Worm (Caenorhabditis elegans) whole organism, L4 larva: Measurements from ENCODE around the gene ceh-74.

Experiments used
- D1046.2 ChIP-seq: fragments of 200-800 bp; sonication (Bioruptor generic); IDR thresholded peaks from 2 replicates; pipeline ENCODE4 v1.3.6; 2022; ENCODE audit warnings: missing genetic modification characterization, missing compliant biosample characterization
- F10B5.3 ChIP-seq: sonication (generic microtip); optimal IDR thresholded peaks from 2 replicates; lab custom pipeline; 2016; ENCODE audit warnings: mild to moderate bottlenecking, missing genetic modification characterization, missing compliant biosample characterization
- F37D6.2 ChIP-seq: sonication (generic microtip); optimal IDR thresholded peaks from 2 replicates; lab custom pipeline; 2016; ENCODE audit warnings: mild to moderate bottlenecking, missing genetic modification characterization, missing compliant biosample characterization
- F44E2.7 ChIP-seq: fragments of 200-800 bp; sonication (Bioruptor generic); IDR thresholded peaks from 2 replicates; pipeline ENCODE4 v2.1.2; 2022; ENCODE audit warnings: missing genetic modification characterization, missing compliant biosample characterization
- R02D3.7 ChIP-seq: fragments of 150-350 bp; sonication (generic microtip); optimal IDR thresholded peaks from 3 replicates; lab custom pipeline; 2014; ENCODE audit warnings: missing biosample characterization, missing genetic modification characterization
- T26A8.4 ChIP-seq: fragments of 200-800 bp; sonication (Bioruptor generic); IDR thresholded peaks from 2 replicates; pipeline ENCODE4 v1.3.6; 2022; ENCODE audit warnings: missing genetic modification characterization, missing compliant biosample characterization
- Y48G9A.11 ChIP-seq: fragments of 200-800 bp; sonication (Bioruptor generic); IDR thresholded peaks from 2 replicates; pipeline ENCODE4 v1.3.6; 2022; ENCODE audit warnings: missing genetic modification reagents, missing genetic modification characterization, missing compliant biosample characterization
- ZK337.2 ChIP-seq: fragments of 200-800 bp; sonication (Bioruptor generic); IDR thresholded peaks from 2 replicates; pipeline ENCODE4 v1.3.6; 2022; ENCODE audit warnings: missing genetic modification reagents, missing genetic modification characterization, missing compliant biosample characterization
- aha-1 ChIP-seq: fragments of 150-350 bp; peaks from one replicate; lab custom pipeline; 2014; ENCODE audit warnings: missing biosample characterization, missing genetic modification characterization
- arid-1 ChIP-seq: fragments of 200-800 bp; sonication (Bioruptor generic); conservative IDR thresholded peaks from 2 replicates; pipeline ENCODE4 v1.3.6; 2022; ENCODE audit warnings: missing genetic modification reagents, missing genetic modification characterization, missing compliant biosample characterization
- ceh-20 ChIP-seq: fragments of 200-800 bp; sonication (Bioruptor generic); IDR thresholded peaks from 2 replicates; pipeline ENCODE4 v1.3.6; 2022; ENCODE audit warnings: missing genetic modification reagents, missing genetic modification characterization, missing compliant biosample characterization
- ctbp-1 ChIP-seq: fragments of 200-800 bp; sonication (Bioruptor generic); IDR thresholded peaks from 2 replicates; pipeline ENCODE4 v1.3.6; 2022; ENCODE audit warnings: missing genetic modification reagents, missing genetic modification characterization, missing compliant biosample characterization
- daf-12 ChIP-seq: fragments of 150-350 bp; optimal IDR thresholded peaks from 2 replicates; lab custom pipeline; 2014; ENCODE audit warnings: missing biosample characterization, missing genetic modification reagents, missing genetic modification characterization
- daf-16 ChIP-seq, 3 experiments: sonication (generic microtip); optimal IDR thresholded peaks; 2 replicates each; lab custom pipeline; 2016 to 2017; ENCODE audit warnings: missing genetic modification characterization in 3 of 3, missing genetic modification reagents in 3 of 3, mild to moderate bottlenecking in 2 of 3, missing compliant biosample characterization in 2 of 3, missing biosample characterization in 1 of 3, moderate library complexity in 1 of 3
- dmd-6 ChIP-seq: fragments of 200-800 bp; sonication (Bioruptor generic); IDR thresholded peaks from 2 replicates; pipeline ENCODE4 v1.3.6; 2022; ENCODE audit warnings: missing genetic modification reagents, missing genetic modification characterization, missing compliant biosample characterization
- dpl-1 ChIP-seq: fragments of 150-350 bp; optimal IDR thresholded peaks from 2 replicates; lab custom pipeline; 2014; ENCODE audit warnings: missing biosample characterization, missing genetic modification reagents, missing genetic modification characterization
- duxl-1 ChIP-seq: sonication (generic microtip); optimal IDR thresholded peaks from 2 replicates; lab custom pipeline; 2016; ENCODE audit warnings: mild to moderate bottlenecking, missing genetic modification characterization, moderate library complexity, missing compliant biosample characterization; ENCODE audit not compliant: poor library complexity
- dve-1 ChIP-seq: sonication (generic microtip); optimal IDR thresholded peaks from 2 replicates; lab custom pipeline; 2017; ENCODE audit warnings: antibody characterized with exemption, mild to moderate bottlenecking, missing genetic modification characterization, missing compliant biosample characterization; ENCODE audit not compliant: insufficient read depth
- egl-43 ChIP-seq: fragments of 200-800 bp; sonication (Bioruptor generic); IDR thresholded peaks from 2 replicates; pipeline ENCODE4 v1.3.6; 2022; ENCODE audit warnings: missing genetic modification reagents, missing genetic modification characterization, missing compliant biosample characterization
- fkh-10 ChIP-seq: fragments of 150-350 bp; optimal IDR thresholded peaks from 2 replicates; lab custom pipeline; 2014; ENCODE audit warnings: missing biosample characterization, missing genetic modification reagents, missing genetic modification characterization
- fos-1 ChIP-seq: fragments of 150-350 bp; optimal IDR thresholded peaks from 2 replicates; lab custom pipeline; 2014; ENCODE audit warnings: missing biosample characterization, missing genetic modification characterization
- hif-1 ChIP-seq, 2 experiments: sonication (generic microtip); optimal IDR thresholded peaks; 2 replicates each; lab custom pipeline; 2016 to 2017; ENCODE audit warnings: missing compliant biosample characterization in 2 of 2, missing genetic modification characterization in 2 of 2, missing genetic modification reagents in 2 of 2, missing genotype in 2 of 2, mild to moderate bottlenecking in 1 of 2
- hlh-11 ChIP-seq: fragments of 200-800 bp; sonication (Bioruptor generic); optimal IDR thresholded peaks from 2 replicates; lab custom pipeline; 2018; ENCODE audit warnings: mild to moderate bottlenecking, missing genetic modification characterization, missing compliant biosample characterization
- hlh-30 ChIP-seq: sonication (generic microtip); optimal IDR thresholded peaks from 2 replicates; lab custom pipeline; 2017; ENCODE audit warnings: antibody characterized with exemption, mild to moderate bottlenecking, missing genetic modification characterization, missing compliant biosample characterization; ENCODE audit not compliant: insufficient read depth
- hmg-1.1 ChIP-seq: fragments of 200-800 bp; sonication (Bioruptor generic); IDR thresholded peaks from 2 replicates; pipeline ENCODE4 v1.3.6; 2022; ENCODE audit warnings: missing genetic modification reagents, missing genetic modification characterization, missing compliant biosample characterization
- lin-1 ChIP-seq: fragments of 200-800 bp; sonication (Bioruptor generic); IDR thresholded peaks from 2 replicates; pipeline ENCODE4 v1.3.6; 2022; ENCODE audit warnings: missing genetic modification reagents, missing genetic modification characterization, missing compliant biosample characterization
- lin-13 ChIP-seq: fragments of 150-350 bp; optimal IDR thresholded peaks from 2 replicates; lab custom pipeline; 2014; ENCODE audit warnings: missing biosample characterization, missing genetic modification reagents, missing genetic modification characterization
- lin-29 ChIP-seq: fragments of 200-800 bp; sonication (Bioruptor generic); IDR thresholded peaks from 2 replicates; pipeline ENCODE4 v1.3.6; 2022; ENCODE audit warnings: missing genetic modification reagents, missing genetic modification characterization, missing compliant biosample characterization
- lin-38 ChIP-seq: fragments of 200-800 bp; sonication (Bioruptor generic); IDR thresholded peaks from 2 replicates; pipeline ENCODE4 v1.3.6; 2022; ENCODE audit warnings: missing genetic modification reagents, missing genetic modification characterization, missing compliant biosample characterization
- mdl-1 ChIP-seq, 2 experiments: fragments of 150-350 bp in 1 of 2; sonication (generic microtip) in 1 of 2; optimal IDR thresholded peaks; 2 replicates each; lab custom pipeline; 2014 to 2017; ENCODE audit warnings: missing biosample characterization in 2 of 2, missing genetic modification characterization in 2 of 2
- mep-1 ChIP-seq: fragments of 150-350 bp; sonication (generic microtip); optimal IDR thresholded peaks from 3 replicates; lab custom pipeline; 2014; ENCODE audit warnings: missing biosample characterization, missing genetic modification characterization
- nhr-102 ChIP-seq: sonication (generic microtip); optimal IDR thresholded peaks from 2 replicates; lab custom pipeline; 2016; ENCODE audit warnings: mild to moderate bottlenecking, missing genetic modification characterization, moderate library complexity, missing compliant biosample characterization
- nhr-11 ChIP-seq: fragments of 150-350 bp; optimal IDR thresholded peaks from 2 replicates; lab custom pipeline; 2014; ENCODE audit warnings: missing biosample characterization, missing genetic modification characterization
- nhr-28 ChIP-seq: fragments of 150-350 bp; optimal IDR thresholded peaks from 2 replicates; lab custom pipeline; 2014; ENCODE audit warnings: missing biosample characterization, missing genetic modification characterization
- nhr-76 ChIP-seq: fragments of 150-350 bp; optimal IDR thresholded peaks from 2 replicates; lab custom pipeline; 2014; ENCODE audit warnings: missing biosample characterization, missing genetic modification characterization
- pha-4 ChIP-seq, 2 experiments: fragments of 150-350 bp in 1 of 2; fragments of 200-800 bp in 1 of 2; sonication (Bioruptor generic) in 1 of 2; IDR thresholded peaks in 1 of 2; optimal IDR thresholded peaks in 1 of 2; 2 replicates each; pipeline versions ENCODE4 v1.3.6 to Lab custom; 2014 to 2022; ENCODE audit warnings: missing genetic modification characterization in 2 of 2, missing genetic modification reagents in 2 of 2, missing biosample characterization in 1 of 2, missing compliant biosample characterization in 1 of 2
- pqm-1 ChIP-seq: sonication (generic microtip); optimal IDR thresholded peaks from 2 replicates; lab custom pipeline; 2017; ENCODE audit warnings: missing biosample characterization, missing genetic modification characterization
- set-16 ChIP-seq: fragments of 200-800 bp; sonication (Bioruptor generic); IDR thresholded peaks from 2 replicates; pipeline ENCODE4 v1.3.6; 2022; ENCODE audit warnings: missing genetic modification reagents, missing genetic modification characterization, missing compliant biosample characterization
- skn-1 ChIP-seq: fragments of 150-350 bp; optimal IDR thresholded peaks from 2 replicates; lab custom pipeline; 2014; ENCODE audit warnings: missing biosample characterization, missing genetic modification characterization
- snpc-1.2 ChIP-seq: fragments of 200-800 bp; sonication (Bioruptor generic); IDR thresholded peaks from 2 replicates; pipeline ENCODE4 v1.3.6; 2022; ENCODE audit warnings: missing genetic modification reagents, missing genetic modification characterization, missing compliant biosample characterization
- unc-62 ChIP-seq, 3 experiments: fragments of 150-350 bp in 1 of 3; sonication (generic microtip); optimal IDR thresholded peaks in 2 of 3; peaks in 1 of 3; 1 replicate in 1 of 3; 2 replicates in 2 of 3; lab custom pipeline; 2014 to 2017; ENCODE audit warnings: missing biosample characterization in 3 of 3, missing genetic modification characterization in 3 of 3, missing genetic modification reagents in 3 of 3, missing genotype in 1 of 3
- vab-7 ChIP-seq: fragments of 200-800 bp; sonication (Bioruptor generic); IDR thresholded peaks from 2 replicates; pipeline ENCODE4 v1.3.6; 2022; ENCODE audit warnings: missing genetic modification reagents, missing genetic modification characterization, missing compliant biosample characterization
- zip-11 ChIP-seq: fragments of 200-800 bp; sonication (Bioruptor generic); IDR thresholded peaks from 2 replicates; pipeline ENCODE4 v1.3.6; 2022; ENCODE audit warnings: missing genetic modification characterization, missing compliant biosample characterization
- ztf-7 ChIP-seq: fragments of 150-350 bp; optimal IDR thresholded peaks from 2 replicates; lab custom pipeline; 2014; ENCODE audit warnings: missing biosample characterization, missing genetic modification characterization

The ceh-74 gene

ce11 chrV:14193451-14193850 is 15.6 kb downstream of the ceh-74 start, which contains the start of gene atfs-1 (continued):
- TF ChIP-seq nhr-76 (tag; lab: Kevin White, UChicago) = no peak
- TF ChIP-seq Y48G9A.11 (GFP tag; lab: Robert Waterston, UW) = no peak

- TF ChIP-seq daf-12 (tag; lab: Kevin White, UChicago) = no peak
- no peak for TF ChIP-seq pha-4 (GFP tag; IDR thresholded peaks at IDR 0.05; lab: Robert Waterston, UW)
- TF ChIP-seq pha-4 (tag; optimal IDR thresholded peaks at IDR 0.05; lab: Kevin White, UChicago) = no peak
- TF ChIP-seq hmg-1.1 = 0 out of 2 replicates have a peak, but pooled peaks have one; percentile 26
- TF ChIP-seq dmd-6 = 0 out of 2 replicates have a peak, but pooled peaks have one; percentile 14
- TF ChIP-seq set-16 (GFP tag; lab: Robert Waterston, UW) = peak; percentile 38; the same call in 1 of the 2 replicates
- TF ChIP-seq vab-7 (GFP tag; lab: Robert Waterston, UW) = no peak
- TF ChIP-seq dpl-1 = no peak
- no peak for TF ChIP-seq lin-29 (GFP tag; lab: Robert Waterston, UW)
- 0 out of 2 replicates have a peak, but pooled peaks have one; percentile 12 for TF ChIP-seq lin-38
- no peak for TF ChIP-seq nhr-11 (tag; lab: Kevin White, UChicago)
- 0 out of 2 replicates have a peak, but pooled peaks have one; percentile 12 for TF ChIP-seq D1046.2 (GFP tag; lab: Robert Waterston, UW)
- no peak for TF ChIP-seq fos-1 (tag; lab: Kevin White, UChicago)
These were observed 16.6 kb downstream of the ceh-74 start for ce11 chrV:14194514-14194913.

- TF ChIP-seq nhr-28 (peak; percentile 49), zip-11 (GFP tag; lab: Robert Waterston, UW) (no peak), hlh-11 (tag; lab: Kevin White, UChicago) (peak; percentile 54), snpc-1.2 (GFP tag; lab: Robert Waterston, UW) (no peak), T26A8.4 (GFP tag; lab: Robert Waterston, UW) (peak; percentile 65), lin-1 (GFP tag; lab: Robert Waterston, UW) (peak; percentile 59; the same call in 1 of the 2 replicates), nhr-11 (tag; lab: Kevin White, UChicago) (no peak), hif-1 (tag; optimal IDR thresholded peaks at IDR 0.05; lab: Kevin White, UChicago) (peak in 1 of 2 experiments; percentile 41), arid-1 (peak; percentile 49; the same call in 1 of the 2 replicates), lin-13 (GFP tag; lab: Kevin White, UChicago) (no peak), F10B5.3 (tag; lab: Kevin White, UChicago) (no peak), mdl-1 (tag; optimal IDR thresholded peaks at IDR 0.05; lab: Kevin White, UChicago) (peak in 1 of 2 experiments; percentile 59), skn-1 (no peak), aha-1 (tag; lab: Kevin White, UChicago) (peak; percentile 57), fkh-10 (GFP tag; lab: Kevin White, UChicago) (no peak), F37D6.2 (tag; lab: Kevin White, UChicago) (no peak), egl-43 (no peak), F44E2.7 (GFP tag; lab: Robert Waterston, UW) (no peak), set-16 (GFP tag; lab: Robert Waterston, UW) (no peak), mep-1 (tag; lab: Kevin White, UChicago) (peak; percentile 83), hlh-30 (peak; percentile 52), pqm-1 (tag; lab: Kevin White, UChicago) (no peak), R02D3.7 (tag; lab: Kevin White, UChicago) (peak; percentile 7), ceh-20 (0 out of 2 replicates have a peak, but pooled peaks have one; percentile 36), lin-38 (peak; percentile 29; the same call in 1 of the 2 replicates), duxl-1 (tag; lab: Kevin White, UChicago) (peak; percentile 47), vab-7 (GFP tag; lab: Robert Waterston, UW) (no peak), ctbp-1 (GFP tag; lab: Robert Waterston, UW) (0 out of 2 replicates have a peak, but pooled peaks have one; percentile 41), nhr-102 (tag; lab: Kevin White, UChicago) (peak; percentile 26), ZK337.2 (GFP tag; lab: Robert Waterston, UW) (0 out of 2 replicates have a peak, but pooled peaks have one; percentile 5), ztf-7 (tag; lab: Kevin White, UChicago) (no peak), unc-62 (GFP tag; optimal IDR thresholded peaks at IDR 0.05 in 1 of 2; lab: Kevin White, UChicago) (peak in 1 of 2 experiments; percentile 45), unc-62 (tag; optimal IDR thresholded peaks at IDR 0.05; lab: Kevin White, UChicago) (no peak), daf-16 (GFP tag; optimal IDR thresholded peaks at IDR 0.05; lab: Kevin White, UChicago) (peak in 1 of 2 experiments; percentile 10), daf-16 (tag; optimal IDR thresholded peaks at IDR 0.05; lab: Kevin White, UChicago) (peak; percentile 49), dve-1 (tag; lab: Kevin White, UChicago) (peak; percentile 23), fos-1 (tag; lab: Kevin White, UChicago) (no peak)
These were observed 19.8 kb downstream of the ceh-74 start for ce11 chrV:14197651-14198050.
